Fruit fly (Drosophila melanogaster) whole organism, embryonic: ENCODE data around the gene Vdup1.
A peak's percentile ranks its signal among the peaks of the same experiment; 100 is the strongest.

ENCODE experiments used
- Blimp-1 ChIP-seq: fragments of 200-800 bp; sonication (Bioruptor generic); optimal IDR thresholded peaks from 3 replicates; lab custom pipeline; 2018; ENCODE audit warnings: missing biosample characterization, missing genetic modification characterization, mild to moderate bottlenecking, moderate library complexity, missing genetic modification reagents
- CG10654 ChIP-seq: fragments of 200-800 bp; sonication (Bioruptor generic); optimal IDR thresholded peaks from 2 replicates; lab custom pipeline; 2016; ENCODE audit warnings: missing biosample characterization, missing genetic modification characterization
- CG11504 ChIP-seq: fragments of 200-800 bp; sonication (Bioruptor generic); optimal IDR thresholded peaks from 3 replicates; lab custom pipeline; 2019; ENCODE audit warnings: missing biosample characterization, mild to moderate bottlenecking, missing genetic modification characterization, moderate library complexity
- CG12155 ChIP-seq: fragments of 200-800 bp; sonication (Bioruptor generic); optimal IDR thresholded peaks from 3 replicates; lab custom pipeline; 2016; ENCODE audit warnings: missing biosample characterization, missing genetic modification characterization
- CG12744 ChIP-seq: fragments of 200-800 bp; sonication (Bioruptor generic); optimal IDR thresholded peaks from 2 replicates; lab custom pipeline; 2016; ENCODE audit warnings: missing biosample characterization, missing genetic modification characterization
- CG12769 ChIP-seq: fragments of 200-800 bp; sonication (Bioruptor generic); optimal IDR thresholded peaks from 2 replicates; lab custom pipeline; 2019; ENCODE audit warnings: missing biosample characterization, mild to moderate bottlenecking, missing genetic modification characterization, moderate library complexity
- CG15696 ChIP-seq: fragments of 200-800 bp; sonication (Bioruptor generic); optimal IDR thresholded peaks from 2 replicates; lab custom pipeline; 2019; ENCODE audit warnings: missing biosample characterization, mild to moderate bottlenecking, missing genetic modification characterization, moderate library complexity
- CG1602 ChIP-seq: fragments of 200-800 bp; sonication (Bioruptor generic); optimal IDR thresholded peaks from 3 replicates; lab custom pipeline; 2016; ENCODE audit warnings: missing biosample characterization, missing genetic modification characterization
- CG1647 ChIP-seq: fragments of 200-800 bp; sonication (Bioruptor generic); optimal IDR thresholded peaks from 3 replicates; lab custom pipeline; 2016; ENCODE audit warnings: missing biosample characterization, missing genetic modification characterization
- CG16779 ChIP-seq: fragments of 200-800 bp; sonication (Bioruptor generic); IDR thresholded peaks from 2 replicates; pipeline ENCODE4 v1.3.6; 2022; ENCODE audit warnings: missing biosample characterization, missing genetic modification characterization
- CG18599 ChIP-seq: fragments of 200-800 bp; sonication (Bioruptor generic); optimal IDR thresholded peaks from 3 replicates; lab custom pipeline; 2017; ENCODE audit warnings: missing biosample characterization, missing genetic modification characterization, mild to moderate bottlenecking, moderate library complexity, missing genetic modification reagents
- CG3163 ChIP-seq: fragments of 200-800 bp; sonication (Bioruptor generic); optimal IDR thresholded peaks from 3 replicates; lab custom pipeline; 2016; ENCODE audit warnings: missing biosample characterization, missing genetic modification characterization
- CG32532 ChIP-seq: fragments of 200-800 bp; sonication (Bioruptor generic); IDR thresholded peaks from 2 replicates; pipeline ENCODE4 v1.3.6; 2022; ENCODE audit warnings: missing biosample characterization, missing genetic modification characterization
- CG4282 ChIP-seq: fragments of 200-800 bp; sonication (Bioruptor generic); optimal IDR thresholded peaks from 2 replicates; lab custom pipeline; 2016; ENCODE audit warnings: missing biosample characterization, missing genetic modification characterization
- CG7839 ChIP-seq: fragments of 200-800 bp; sonication (Bioruptor generic); optimal IDR thresholded peaks from 3 replicates; lab custom pipeline; 2018; ENCODE audit warnings: missing biosample characterization, mild to moderate bottlenecking, missing genetic modification characterization, moderate library complexity
- CG9609 ChIP-seq: fragments of 200-800 bp; sonication (Bioruptor generic); optimal IDR thresholded peaks from 3 replicates; lab custom pipeline; 2016; ENCODE audit warnings: missing biosample characterization, missing genetic modification characterization
- CG9797 ChIP-seq: fragments of 200-800 bp; sonication (Bioruptor generic); optimal IDR thresholded peaks from 3 replicates; lab custom pipeline; 2018; ENCODE audit warnings: missing biosample characterization, mild to moderate bottlenecking, missing genetic modification characterization
- CG9876 ChIP-seq: fragments of 200-800 bp; sonication (Bioruptor generic); optimal IDR thresholded peaks from 2 replicates; lab custom pipeline; 2016; ENCODE audit warnings: missing biosample characterization, missing genetic modification characterization
- Dad ChIP-seq: fragments of 200-800 bp; sonication (Bioruptor generic); optimal IDR thresholded peaks from 3 replicates; lab custom pipeline; 2016; ENCODE audit warnings: missing biosample characterization, missing genetic modification characterization
- Doc2 ChIP-seq: fragments of 200-800 bp; sonication (Bioruptor generic); IDR thresholded peaks from 2 replicates; pipeline ENCODE4 v1.3.6; 2022; ENCODE audit warnings: missing biosample characterization, missing genetic modification characterization
- Doc3 ChIP-seq: fragments of 200-800 bp; sonication (Bioruptor generic); IDR thresholded peaks from 3 replicates; pipeline ENCODE4 v1.3.6; 2022; ENCODE audit warnings: missing biosample characterization, missing genetic modification characterization; ENCODE audit not compliant: partially characterized antibody
- Eip74EF ChIP-seq, 2 experiments: fragments of 200-800 bp in 1 of 2; fragments of >200 bp in 1 of 2; sonication (Bioruptor generic) in 1 of 2; optimal IDR thresholded peaks; 2 replicates each; lab custom pipeline; 2017 to 2019; ENCODE audit warnings: missing biosample characterization in 2 of 2, missing genetic modification characterization in 2 of 2, mild to moderate bottlenecking in 1 of 2, moderate library complexity in 1 of 2
- HLH3B ChIP-seq: fragments of 200-800 bp; sonication (Bioruptor generic); IDR thresholded peaks from 2 replicates; pipeline ENCODE4 v1.3.6; 2022; ENCODE audit warnings: missing biosample characterization, missing genetic modification characterization
- HLHmδ ChIP-seq: fragments of 200-800 bp; sonication (Bioruptor generic); optimal IDR thresholded peaks from 2 replicates; lab custom pipeline; 2018; ENCODE audit warnings: missing biosample characterization, mild to moderate bottlenecking, missing genetic modification characterization, moderate library complexity
- Jarid2 ChIP-seq: fragments of 200-800 bp; sonication (Bioruptor generic); optimal IDR thresholded peaks from 3 replicates; lab custom pipeline; 2017; ENCODE audit warnings: mild to moderate bottlenecking, missing biosample characterization, missing genetic modification reagents, missing genetic modification characterization
- Nf-YA ChIP-seq: fragments of 200-800 bp; sonication (Bioruptor generic); IDR thresholded peaks from 2 replicates; pipeline ENCODE4 v1.3.6; 2022; ENCODE audit warnings: missing biosample characterization, missing genetic modification characterization
- Oaz ChIP-seq: fragments of 200-800 bp; sonication (Bioruptor generic); IDR thresholded peaks from 2 replicates; pipeline ENCODE4 v1.3.6; 2022; ENCODE audit warnings: missing biosample characterization, missing genetic modification characterization
- Rx ChIP-seq: fragments of 200-800 bp; sonication (Bioruptor generic); IDR thresholded peaks from 2 replicates; pipeline ENCODE4 v1.3.6; 2022; ENCODE audit warnings: missing biosample characterization, missing genetic modification characterization
- Sox100B ChIP-seq: fragments of 200-800 bp; sonication (Bioruptor generic); optimal IDR thresholded peaks from 3 replicates; lab custom pipeline; 2018; ENCODE audit warnings: missing biosample characterization, mild to moderate bottlenecking, missing genetic modification characterization
- Sox102F ChIP-seq: fragments of 200-800 bp; sonication (Bioruptor generic); optimal IDR thresholded peaks from 2 replicates; lab custom pipeline; 2018; ENCODE audit warnings: missing biosample characterization, mild to moderate bottlenecking, missing genetic modification characterization, moderate library complexity
- Xbp1 ChIP-seq: fragments of 200-800 bp; sonication (Bioruptor generic); optimal IDR thresholded peaks from 3 replicates; lab custom pipeline; 2016; ENCODE audit warnings: missing biosample characterization, mild to moderate bottlenecking, missing genetic modification characterization
- Xrp1 ChIP-seq: fragments of 200-800 bp; sonication (Bioruptor generic); IDR thresholded peaks from 2 replicates; pipeline ENCODE4 v1.3.6; 2022; ENCODE audit warnings: missing biosample characterization, missing genetic modification characterization
- chm ChIP-seq: fragments of 200-800 bp; sonication (Bioruptor generic); IDR thresholded peaks from 2 replicates; pipeline ENCODE4 v1.3.6; 2022; ENCODE audit warnings: missing biosample characterization, missing genetic modification characterization
- crc ChIP-seq: fragments of 200-800 bp; sonication (Bioruptor generic); optimal IDR thresholded peaks from 2 replicates; lab custom pipeline; 2016; ENCODE audit warnings: missing biosample characterization, missing genetic modification characterization
- eyg ChIP-seq: fragments of 200-800 bp; sonication (Bioruptor generic); optimal IDR thresholded peaks from 3 replicates; lab custom pipeline; 2016; ENCODE audit warnings: missing biosample characterization, missing genetic modification characterization
- fd3F ChIP-seq: fragments of 200-800 bp; sonication (Bioruptor generic); optimal IDR thresholded peaks from 2 replicates; lab custom pipeline; 2018; ENCODE audit warnings: missing biosample characterization, mild to moderate bottlenecking, missing genetic modification characterization, moderate library complexity
- fd64A ChIP-seq: fragments of 200-800 bp; sonication (Bioruptor generic); optimal IDR thresholded peaks from 3 replicates; lab custom pipeline; 2018; ENCODE audit warnings: missing biosample characterization, mild to moderate bottlenecking, missing genetic modification characterization
- gro ChIP-seq: fragments of 200-800 bp; sonication (Bioruptor generic); optimal IDR thresholded peaks from 2 replicates; lab custom pipeline; 2016; ENCODE audit warnings: missing biosample characterization, missing genetic modification characterization
- gt ChIP-seq: fragments of 200-800 bp; sonication (Bioruptor generic); IDR thresholded peaks from 2 replicates; pipeline ENCODE4 v1.3.6; 2022; ENCODE audit warnings: missing biosample characterization, missing genetic modification characterization
- jigr1 ChIP-seq: fragments of 200-800 bp; sonication (Bioruptor generic); IDR thresholded peaks from 3 replicates; pipeline ENCODE4 v1.3.6; 2022; ENCODE audit warnings: missing biosample characterization, missing genetic modification characterization
- oc ChIP-seq: fragments of 200-800 bp; sonication (Bioruptor generic); optimal IDR thresholded peaks from 2 replicates; lab custom pipeline; 2018; ENCODE audit warnings: missing biosample characterization, mild to moderate bottlenecking, missing genetic modification characterization, moderate library complexity
- odd ChIP-seq: fragments of 200-800 bp; sonication (Bioruptor generic); optimal IDR thresholded peaks from 2 replicates; lab custom pipeline; 2017; ENCODE audit warnings: missing biosample characterization, mild to moderate bottlenecking, missing genetic modification characterization
- pan ChIP-seq, 4 experiments: fragments of >200 bp in 3 of 4; fragments of 200-800 bp in 1 of 4; sonication (Bioruptor generic) in 1 of 4; optimal IDR thresholded peaks in 3 of 4; IDR thresholded peaks in 1 of 4; 2 replicates each; pipeline versions ENCODE4 v1.3.6 to Lab custom; 2017 to 2022; ENCODE audit warnings: missing biosample characterization in 2 of 4, missing genetic modification characterization in 2 of 4, mixed read lengths in 1 of 4
- pum ChIP-seq: fragments of 200-800 bp; sonication (Bioruptor generic); optimal IDR thresholded peaks from 2 replicates; lab custom pipeline; 2016; ENCODE audit warnings: missing biosample characterization, missing genetic modification characterization
- schlank ChIP-seq: fragments of 200-800 bp; sonication (Bioruptor generic); optimal IDR thresholded peaks from 2 replicates; lab custom pipeline; 2018; ENCODE audit warnings: missing biosample characterization, mild to moderate bottlenecking, missing genetic modification characterization
- sens ChIP-seq: fragments of 200-800 bp; sonication (Bioruptor generic); peaks from one replicate; lab custom pipeline; 2016; ENCODE audit warnings: missing biosample characterization, missing genetic modification characterization
- sens-2 ChIP-seq: fragments of 200-800 bp; sonication (Bioruptor generic); IDR thresholded peaks from 2 replicates; pipeline ENCODE4 v1.3.6; 2022; ENCODE audit warnings: missing biosample characterization, missing genetic modification characterization
- shn ChIP-seq: fragments of 200-800 bp; sonication (Bioruptor generic); optimal IDR thresholded peaks from 3 replicates; lab custom pipeline; 2016; ENCODE audit warnings: missing biosample characterization, missing genetic modification characterization
- slbo ChIP-seq: fragments of 200-800 bp; sonication (Bioruptor generic); IDR thresholded peaks from 2 replicates; pipeline ENCODE4 v1.3.6; 2022; ENCODE audit warnings: missing biosample characterization, missing genetic modification characterization
- tap ChIP-seq: fragments of 200-800 bp; optimal IDR thresholded peaks from 3 replicates; lab custom pipeline; 2019; ENCODE audit warnings: missing biosample characterization, mild to moderate bottlenecking, missing genetic modification characterization, moderate library complexity

Vdup1 gene

dm6 chr3L:160446-161094, 18.2 kb downstream of the Vdup1 start (continued):
- no peak for TF ChIP-seq CG12744
- no peak for TF ChIP-seq jigr1 (GFP tag; lab: Robert Waterston, UW)
- peak; percentile 64 for TF ChIP-seq HLHmδ (GFP tag; lab: Kevin White, UChicago)
- no peak for TF ChIP-seq CG9797 (GFP tag; lab: Kevin White, UChicago)
- TF ChIP-seq Dad (GFP tag; lab: Kevin White, UChicago) = no peak
- peak; percentile 65 for TF ChIP-seq oc (tag; lab: Kevin White, UChicago)
- no peak for TF ChIP-seq sens-2 (GFP tag; lab: Robert Waterston, UW)
- TF ChIP-seq fd3F = no peak
- no peak for TF ChIP-seq Rx (GFP tag; lab: Robert Waterston, UW)
- TF ChIP-seq gro = peak; percentile 61
- TF ChIP-seq shn (GFP tag; lab: Kevin White, UChicago) = no peak
- no peak for TF ChIP-seq Oaz (GFP tag; lab: Robert Waterston, UW)
- TF ChIP-seq CG10654 (GFP tag; lab: Kevin White, UChicago) = no peak
- peak; percentile 12 for TF ChIP-seq tap (tag; lab: Kevin White, UChicago)
- no peak for TF ChIP-seq CG16779 (GFP tag; lab: Robert Waterston, UW)
- TF ChIP-seq CG3163 (GFP tag; lab: Kevin White, UChicago) = no peak
- peak; percentile 79 for TF ChIP-seq CG12769 (tag; lab: Kevin White, UChicago)
- TF ChIP-seq HLH3B = no peak
- TF ChIP-seq schlank (tag; lab: Kevin White, UChicago) = no peak
- TF ChIP-seq sens (GFP tag; lab: Kevin White, UChicago) = peak; percentile 22
- TF ChIP-seq Sox102F (GFP tag; lab: Kevin White, UChicago) = no peak
- no peak for TF ChIP-seq CG32532 (GFP tag; lab: Robert Waterston, UW)
- TF ChIP-seq CG1602 = no peak
- TF ChIP-seq slbo (GFP tag; lab: Robert Waterston, UW) = peak; percentile 19; the same call in 1 of the 2 replicates
- TF ChIP-seq Nf-YA (GFP tag; lab: Robert Waterston, UW) = no peak
- no peak for TF ChIP-seq CG12155 (GFP tag; lab: Kevin White, UChicago)
- TF ChIP-seq Sox100B (GFP tag; lab: Kevin White, UChicago) = no peak
- peak; percentile 95 for TF ChIP-seq Jarid2 (GFP tag; lab: Kevin White, UChicago)
- TF ChIP-seq Xrp1 = no peak
- no peak for TF ChIP-seq crc (GFP tag; lab: Kevin White, UChicago)
- TF ChIP-seq odd (GFP tag; lab: Kevin White, UChicago) = no peak
- peak; percentile 34 for TF ChIP-seq CG11504 (tag; lab: Kevin White, UChicago)
- no peak for TF ChIP-seq Doc3
- TF ChIP-seq pum = no peak
- TF ChIP-seq chm (GFP tag; lab: Robert Waterston, UW) = peak; percentile 67
- peak in 1 of 2 experiments; percentile 41 for TF ChIP-seq Eip74EF (GFP tag; optimal IDR thresholded peaks at IDR 0.05; lab: Kevin White, UChicago)
- no peak for TF ChIP-seq Blimp-1
- no peak for TF ChIP-seq Doc2
- no peak for TF ChIP-seq eyg
- TF ChIP-seq gt (GFP tag; lab: Robert Waterston, UW) = no peak
- TF ChIP-seq CG15696 = no peak
- TF ChIP-seq CG9609 (GFP tag; lab: Kevin White, UChicago) = no peak
- TF ChIP-seq fd64A (GFP tag; lab: Kevin White, UChicago) = no peak
- no peak for TF ChIP-seq CG1647 (GFP tag; lab: Kevin White, UChicago)
- TF ChIP-seq CG4282 (GFP tag; lab: Kevin White, UChicago) = no peak
- TF ChIP-seq CG7839 (tag; lab: Kevin White, UChicago) = peak; percentile 5
- TF ChIP-seq Xbp1 (GFP tag; lab: Kevin White, UChicago) = no peak
- TF ChIP-seq CG9876 (GFP tag; lab: Kevin White, UChicago) = no peak
- TF ChIP-seq CG18599 (GFP tag; lab: Kevin White, UChicago) = no peak
- TF ChIP-seq pan (optimal IDR thresholded peaks at IDR 0.05; lab: Kevin White, UChicago) = no peak
- peak in 1 of 2 experiments; percentile 62 for TF ChIP-seq pan (GFP tag; optimal IDR thresholded peaks at IDR 0.05 in 1 of 2, IDR thresholded peaks at IDR 0.05 in 1 of 2)
